Fruit fly (Drosophila melanogaster) whole organism, wandering third instar larva: ENCODE data around the gene Hnf4.
A peak's percentile ranks its signal among the peaks of the same experiment; 100 is the strongest.

ENCODE experiments used
- Abd-B ChIP-seq: fragments of >200 bp; optimal IDR thresholded peaks from 2 replicates; lab custom pipeline; 2017; ENCODE audit warnings: missing biosample characterization, missing genetic modification characterization
- CG32264 ChIP-seq: fragments of 200-800 bp; sonication (Bioruptor generic); optimal IDR thresholded peaks from 2 replicates; lab custom pipeline; 2016; ENCODE audit warnings: missing biosample characterization, missing genetic modification characterization
- CG9705 ChIP-seq: fragments of 200-800 bp; sonication (Bioruptor generic); optimal IDR thresholded peaks from 2 replicates; lab custom pipeline; 2018; ENCODE audit warnings: missing biosample characterization, mild to moderate bottlenecking, missing genetic modification characterization
- Dfd ChIP-seq: fragments of >200 bp; optimal IDR thresholded peaks from 2 replicates; lab custom pipeline; 2017; ENCODE audit warnings: missing biosample characterization, missing genetic modification characterization
- Dif ChIP-seq: fragments of 200-275, 200-300 bp; sonication (Bioruptor generic); optimal IDR thresholded peaks from 2 replicates; lab custom pipeline; 2018; ENCODE audit warnings: missing biosample characterization, missing genetic modification characterization; ENCODE audit not compliant: partially characterized antibody
- GATAd ChIP-seq: sonication (Bioruptor generic); optimal IDR thresholded peaks from 2 replicates; lab custom pipeline; 2016; ENCODE audit warnings: missing biosample characterization, missing genetic modification characterization
- HLH106 ChIP-seq: fragments of 200-800 bp; optimal IDR thresholded peaks from 3 replicates; lab custom pipeline; 2019; ENCODE audit warnings: missing biosample characterization, mild to moderate bottlenecking, missing genetic modification characterization, moderate library complexity
- Hnf4 ChIP-seq: fragments of 200-800 bp; sonication (Bioruptor generic); optimal IDR thresholded peaks from 2 replicates; lab custom pipeline; 2016; ENCODE audit warnings: missing biosample characterization, mild to moderate bottlenecking, missing genetic modification characterization
- Hr78 ChIP-seq: fragments of >200 bp; optimal IDR thresholded peaks from 2 replicates; lab custom pipeline; 2017; ENCODE audit warnings: missing biosample characterization, missing genetic modification characterization
- Jra ChIP-seq: sonication (Bioruptor generic); optimal IDR thresholded peaks from 2 replicates; lab custom pipeline; 2016; ENCODE audit warnings: missing biosample characterization, missing genetic modification characterization
- Myc ChIP-seq: fragments of >200 bp; optimal IDR thresholded peaks from 2 replicates; lab custom pipeline; 2017
- N ChIP-seq: fragments of >200 bp; optimal IDR thresholded peaks from 2 replicates; lab custom pipeline; 2018; ENCODE audit warnings: missing biosample characterization, missing external identifiers, missing genetic modification characterization
- OdsH ChIP-seq: fragments of 200-800 bp; sonication (Bioruptor generic); optimal IDR thresholded peaks from 2 replicates; lab custom pipeline; 2016; ENCODE audit warnings: missing biosample characterization, mild to moderate bottlenecking, missing genetic modification characterization
- Rel ChIP-seq, 2 experiments: fragments of 200-800 bp; sonication (Bioruptor generic) in 1 of 2; optimal IDR thresholded peaks; 2 replicates in 1 of 2; 3 replicates in 1 of 2; lab custom pipeline; 2016 to 2019; ENCODE audit warnings: mild to moderate bottlenecking in 2 of 2, missing biosample characterization in 2 of 2, missing genetic modification characterization in 2 of 2, moderate library complexity in 1 of 2
- Vsx2 ChIP-seq: fragments of 200-300, 225-300 bp; sonication (Bioruptor generic); optimal IDR thresholded peaks from 2 replicates; lab custom pipeline; 2018; ENCODE audit warnings: missing biosample characterization, missing genetic modification characterization; ENCODE audit not compliant: partially characterized antibody
- br ChIP-seq: fragments of 200-800 bp; sonication (Bioruptor generic); optimal IDR thresholded peaks from 2 replicates; lab custom pipeline; 2016; ENCODE audit warnings: missing biosample characterization, missing genetic modification characterization
- brk ChIP-seq: fragments of 200-800 bp; sonication (Bioruptor generic); optimal IDR thresholded peaks from 2 replicates; lab custom pipeline; 2016; ENCODE audit warnings: missing biosample characterization, mild to moderate bottlenecking, missing genetic modification characterization
- dl ChIP-seq, 2 experiments: fragments of 175-275, 200-275 bp in 1 of 2; fragments of 200-275 bp in 1 of 2; sonication (Bioruptor generic); optimal IDR thresholded peaks; lab custom pipeline; 2018; ENCODE audit warnings: mild to moderate bottlenecking in 2 of 2, missing biosample characterization in 2 of 2, missing genetic modification characterization in 2 of 2, moderate library complexity in 2 of 2; ENCODE audit not compliant: partially characterized antibody in 2 of 2, insufficient read depth in 1 of 2
- dmrt93B ChIP-seq: fragments of 200-800 bp; sonication (Bioruptor generic); optimal IDR thresholded peaks from 2 replicates; lab custom pipeline; 2018; ENCODE audit warnings: missing biosample characterization, mild to moderate bottlenecking, missing genetic modification characterization
- foxo ChIP-seq, 2 experiments: fragments of 200-800 bp; sonication (Bioruptor generic); optimal IDR thresholded peaks; 2 replicates in 1 of 2; 3 replicates in 1 of 2; lab custom pipeline; 2016 to 2017; ENCODE audit warnings: missing biosample characterization in 2 of 2, missing genetic modification characterization in 2 of 2
- h ChIP-seq: fragments of 200-800 bp; sonication (Bioruptor generic); optimal IDR thresholded peaks from 3 replicates; lab custom pipeline; 2016; ENCODE audit warnings: missing biosample characterization, mild to moderate bottlenecking, missing genetic modification characterization
- jim ChIP-seq: fragments of 175-275, 200-325 bp; sonication (Bioruptor generic); optimal IDR thresholded peaks from 2 replicates; lab custom pipeline; 2016; ENCODE audit warnings: missing biosample characterization, mild to moderate bottlenecking, missing genetic modification characterization
- lola ChIP-seq: fragments of >200 bp; optimal IDR thresholded peaks from 2 replicates; lab custom pipeline; 2017; ENCODE audit warnings: missing biosample characterization, missing genetic modification characterization
- psq ChIP-seq: fragments of 200-800 bp; sonication (Bioruptor generic); optimal IDR thresholded peaks from 3 replicates; lab custom pipeline; 2017; ENCODE audit warnings: missing biosample characterization, mild to moderate bottlenecking, missing genetic modification characterization, moderate library complexity
- rgr ChIP-seq: fragments of 200-800 bp; sonication (Bioruptor generic); optimal IDR thresholded peaks from 3 replicates; lab custom pipeline; 2016; ENCODE audit warnings: missing biosample characterization, mild to moderate bottlenecking, missing genetic modification characterization
- sv ChIP-seq: fragments of 200-800 bp; sonication (Bioruptor generic); optimal IDR thresholded peaks from 3 replicates; lab custom pipeline; 2016; ENCODE audit warnings: missing biosample characterization, missing genetic modification characterization
- tai ChIP-seq: sonication (Bioruptor generic); optimal IDR thresholded peaks from 2 replicates; lab custom pipeline; 2016; ENCODE audit warnings: missing biosample characterization, missing genetic modification characterization
- usp ChIP-seq: fragments of >200 bp; optimal IDR thresholded peaks from 2 replicates; lab custom pipeline; 2017; ENCODE audit warnings: missing biosample characterization, missing genetic modification characterization
- woc ChIP-seq: sonication (Bioruptor generic); optimal IDR thresholded peaks from 2 replicates; lab custom pipeline; 2016; ENCODE audit warnings: missing biosample characterization, mild to moderate bottlenecking, missing genetic modification characterization

Gene Hnf4

DNA sequence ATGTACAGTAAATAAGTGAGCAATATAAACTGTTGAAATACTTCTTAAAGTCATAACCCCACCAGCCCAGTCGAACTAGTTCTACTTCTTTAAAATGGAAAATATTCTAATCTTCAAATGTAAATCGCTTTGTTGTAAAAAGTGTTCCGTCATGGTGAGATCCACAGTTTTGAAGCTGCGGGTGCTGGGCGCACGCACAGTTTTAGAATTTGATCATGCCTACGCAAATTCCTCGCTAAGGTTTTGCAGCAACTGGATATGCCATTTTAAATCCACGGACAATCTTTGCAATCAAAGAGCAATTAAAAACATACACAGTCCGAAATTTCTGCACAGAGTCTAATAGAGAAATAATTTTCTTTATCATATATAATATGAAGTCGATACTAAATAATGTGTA lies 19.0 kb downstream of the Hnf4 start:
- TF ChIP-seq CG9705 (no peak), Hnf4 (GFP tag; lab: Kevin White, UChicago) (peak; percentile 3), Dfd (no peak)

DNA sequence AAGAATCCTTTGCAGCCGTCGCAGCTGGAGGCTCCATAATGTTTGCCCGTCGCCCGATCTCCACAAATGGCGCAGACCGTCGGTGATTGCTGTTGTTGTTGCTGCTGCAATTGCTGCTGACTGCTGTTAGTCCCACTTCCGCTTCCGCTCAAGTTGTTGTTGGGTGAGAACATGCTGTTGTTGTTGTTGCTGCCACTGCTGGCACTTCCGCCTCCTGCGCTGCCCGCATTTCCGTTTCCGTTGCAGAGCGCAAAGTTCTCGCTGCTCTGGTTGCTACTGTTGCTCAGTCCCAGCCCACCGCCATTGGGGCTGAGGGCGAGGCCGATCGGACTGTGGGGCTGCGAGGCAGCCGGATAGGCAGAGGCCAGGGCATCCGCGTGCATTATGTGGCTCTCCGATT lies 19.6 kb downstream of the Hnf4 start:
- no peak for TF ChIP-seq jim
- no peak for TF ChIP-seq Jra (GFP tag; lab: Kevin White, UChicago)
- no peak for TF ChIP-seq psq (GFP tag; lab: Kevin White, UChicago)
- no peak for TF ChIP-seq Vsx2 (GFP tag; lab: Kevin White, UChicago)
- no peak for TF ChIP-seq dl (GFP tag; optimal IDR thresholded peaks at IDR 0.05; lab: Kevin White, UChicago; ENCODE audit: insufficient read depth in 1 of 2, partially characterized antibody in 2 of 2)
- TF ChIP-seq br: no peak
- no peak for TF ChIP-seq dmrt93B (GFP tag; lab: Kevin White, UChicago)
- TF ChIP-seq N (GFP tag; lab: Kevin White, UChicago): no peak
- no peak for TF ChIP-seq Abd-B
- no peak for TF ChIP-seq GATAd
- no peak for TF ChIP-seq CG9705
- no peak for TF ChIP-seq tai (GFP tag; lab: Kevin White, UChicago)
- TF ChIP-seq Hnf4 (GFP tag; lab: Kevin White, UChicago): no peak
- no peak for TF ChIP-seq OdsH (GFP tag; lab: Kevin White, UChicago)
- TF ChIP-seq sv (GFP tag; lab: Kevin White, UChicago): no peak
- TF ChIP-seq Rel (GFP tag; optimal IDR thresholded peaks at IDR 0.05; lab: Kevin White, UChicago): no peak
- no peak for TF ChIP-seq Rel (tag; optimal IDR thresholded peaks at IDR 0.05; lab: Kevin White, UChicago)
- TF ChIP-seq foxo (GFP tag; optimal IDR thresholded peaks at IDR 0.05; lab: Kevin White, UChicago): no peak
- no peak for TF ChIP-seq rgr (GFP tag; lab: Kevin White, UChicago)

DNA sequence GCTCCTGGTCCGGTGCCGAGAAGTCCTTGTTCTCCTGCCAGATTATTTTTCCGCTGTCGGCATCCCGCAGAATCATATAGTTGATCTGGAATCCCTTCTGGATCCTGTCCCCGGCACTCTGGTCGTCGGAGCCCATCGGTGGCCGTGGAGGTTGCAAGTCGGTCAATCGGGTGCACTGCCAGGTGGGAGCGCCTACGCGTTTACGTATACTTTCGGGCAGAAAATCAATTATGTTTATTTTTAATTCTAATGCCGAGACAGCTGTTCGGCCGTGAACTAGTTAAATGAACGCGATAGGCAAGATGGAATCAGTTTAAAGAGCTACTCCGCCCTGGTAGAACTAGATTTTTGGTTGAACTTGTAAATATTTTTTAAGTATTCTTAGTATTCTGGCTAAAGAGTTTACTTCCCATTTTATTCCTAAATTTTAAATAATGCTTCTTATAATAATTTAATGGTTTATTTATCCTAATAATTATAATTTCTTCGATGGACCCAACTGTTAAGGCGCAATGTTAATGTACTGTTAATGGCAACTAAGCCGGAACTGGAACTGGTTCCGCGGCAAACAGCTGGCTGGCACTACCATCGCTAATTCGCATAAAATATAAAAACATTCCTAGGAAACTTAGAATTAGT lies 23.6 kb downstream of the Hnf4 start, which contains the start of the genes PrBP and Trs23:
Gene PrBP (minus strand): TSS at position 288 of the 639 bp plus-strand sequence.
Gene Trs23 (plus strand): TSS at position 564 of the 639 bp plus-strand sequence.
- no peak for TF ChIP-seq HLH106 (tag; lab: Kevin White, UChicago)
- TF ChIP-seq woc (GFP tag; lab: Kevin White, UChicago): no peak
- no peak for TF ChIP-seq Myc (lab: Kevin White, UChicago)
- no peak for TF ChIP-seq h (GFP tag; lab: Kevin White, UChicago)
- TF ChIP-seq Hnf4 (GFP tag; lab: Kevin White, UChicago): peak; percentile 32
- TF ChIP-seq, all 38 proteins: peak for 1

DNA sequence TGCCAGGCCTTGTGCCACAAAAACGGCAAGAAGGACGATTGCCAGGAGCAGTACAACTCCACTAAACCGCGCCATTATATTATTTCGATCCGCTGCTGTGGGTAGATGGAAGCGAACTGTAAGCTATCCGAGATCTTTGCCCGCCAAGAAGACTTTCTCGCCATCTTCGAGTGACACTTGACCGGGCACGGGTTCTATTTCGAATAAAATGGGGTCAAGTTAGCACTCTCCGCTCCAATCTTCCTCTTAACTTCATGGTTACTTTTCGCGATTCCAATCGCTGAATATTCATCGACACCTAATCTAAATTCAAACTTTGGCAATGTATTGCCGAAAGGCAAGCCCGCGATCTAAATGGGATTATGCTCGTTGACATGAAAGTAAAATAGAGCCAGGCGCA lies 25.1 kb downstream of the Hnf4 start, which contains the start of gene CG9289:
Gene CG9289 (minus strand): TSS at position 101 of the 400 bp plus-strand sequence.
- TF ChIP-seq brk (GFP tag; lab: Kevin White, UChicago) (no peak), Rel (GFP tag; optimal IDR thresholded peaks at IDR 0.05; lab: Kevin White, UChicago) (no peak), Rel (tag; optimal IDR thresholded peaks at IDR 0.05; lab: Kevin White, UChicago) (no peak), lola (GFP tag; lab: Kevin White, UChicago) (no peak), Abd-B (no peak), foxo (GFP tag; optimal IDR thresholded peaks at IDR 0.05; lab: Kevin White, UChicago) (no peak), CG32264 (GFP tag; lab: Kevin White, UChicago) (no peak), dl (GFP tag; optimal IDR thresholded peaks at IDR 0.05; lab: Kevin White, UChicago; ENCODE audit: insufficient read depth in 1 of 2, partially characterized antibody in 2 of 2) (no peak), HLH106 (tag; lab: Kevin White, UChicago) (no peak), Dif (GFP tag; lab: Kevin White, UChicago) (no peak), CG9705 (no peak), Hr78 (GFP tag; lab: Kevin White, UChicago) (no peak), OdsH (GFP tag; lab: Kevin White, UChicago) (no peak), dmrt93B (GFP tag; lab: Kevin White, UChicago) (no peak), usp (GFP tag; lab: Kevin White, UChicago) (no peak)
